Fruit fly (Drosophila melanogaster) whole organism, embryonic: Measurements from ENCODE around the gene Arp10.

ENCODE experiments used
- CG8478 ChIP-seq: fragments of >200 bp; optimal IDR thresholded peaks from 2 replicates; lab custom pipeline; 2018
- Sry-δ ChIP-seq: fragments of 200-800 bp; sonication (Bioruptor generic); optimal IDR thresholded peaks from 2 replicates; lab custom pipeline; 2016; ENCODE audit warnings: missing biosample characterization, missing genetic modification characterization
- bab2 ChIP-seq: fragments of 200-800 bp; sonication (Bioruptor generic); optimal IDR thresholded peaks from 2 replicates; lab custom pipeline; 2016; ENCODE audit warnings: missing biosample characterization, missing genetic modification characterization

dm6 chrX:19598503-19598902 is 47.5 kb downstream of the Arp10 start:
- TF ChIP-seq CG8478 (lab: Kevin White, UChicago) = no peak
- TF ChIP-seq bab2 (GFP tag; lab: Kevin White, UChicago) = no peak
- TF ChIP-seq Sry-δ = no peak
